Fruit fly (Drosophila melanogaster): Measurements from ENCODE around the gene CG32457.

CG32457 gene

dm6 chr3L:22987342-22987741 lies at the start of gene CG32457:
Gene CG32457 (plus strand): TSS chr3L:22987642.
- no peak for TF ChIP-seq CG17801 (GFP tag; optimal IDR thresholded peaks at IDR 0.05; ENCODE audit: partially characterized antibody)

dm6 chr3L:22940249-22940648 lies 47.2 kb upstream of the CG32457 start:
- no peak for TF ChIP-seq CG17801 (GFP tag; optimal IDR thresholded peaks at IDR 0.05; ENCODE audit: partially characterized antibody)

dm6 chr3L:22943484-22943883 lies 44.0 kb upstream of the CG32457 start:
- no peak for TF ChIP-seq CG17801 (GFP tag; optimal IDR thresholded peaks at IDR 0.05; ENCODE audit: partially characterized antibody)

dm6 chr3L:22944493-22944892 lies 42.9 kb upstream of the CG32457 start:
- no peak for TF ChIP-seq CG17801 (GFP tag; optimal IDR thresholded peaks at IDR 0.05; ENCODE audit: partially characterized antibody)

dm6 chr3L:22945264-22945941 lies 42.0 kb upstream of the CG32457 start, which contains the start of gene Mes2:
Gene Mes2 (plus strand): TSS chr3L:22945657.
- TF ChIP-seq CG17801 (GFP tag; optimal IDR thresholded peaks at IDR 0.05; ENCODE audit: partially characterized antibody), result no peak

- TF ChIP-seq CG17801 (GFP tag; optimal IDR thresholded peaks at IDR 0.05; ENCODE audit: partially characterized antibody), result no peak
Observed at dm6 chr3L:22947993-22948954, 39.2 kb upstream of the CG32457 start.

- TF ChIP-seq CG17801 (GFP tag; optimal IDR thresholded peaks at IDR 0.05; ENCODE audit: partially characterized antibody), result no peak
Observed at dm6 chr3L:22952703-22953102, 34.7 kb upstream of the CG32457 start.

- TF ChIP-seq CG17801 (GFP tag; optimal IDR thresholded peaks at IDR 0.05; ENCODE audit: partially characterized antibody), result no peak
Observed at dm6 chr3L:22955202-22955601, 32.2 kb upstream of the CG32457 start, which contains the start of gene CG32461. Gene CG32461 (minus strand): TSS chr3L:22955302.

dm6 chr3L:22958171-22958570 lies 29.3 kb upstream of the CG32457 start:
- TF ChIP-seq CG17801 (GFP tag; optimal IDR thresholded peaks at IDR 0.05; ENCODE audit: partially characterized antibody), result no peak

- no peak for TF ChIP-seq CG17801 (GFP tag; optimal IDR thresholded peaks at IDR 0.05; ENCODE audit: partially characterized antibody)
Observed at dm6 chr3L:22960322-22960721, 27.1 kb upstream of the CG32457 start.

dm6 chr3L:22982040-22982439 lies 5.4 kb upstream of the CG32457 start:
- TF ChIP-seq CG17801 (GFP tag; optimal IDR thresholded peaks at IDR 0.05; ENCODE audit: partially characterized antibody), result no peak

- TF ChIP-seq CG17801 (GFP tag; optimal IDR thresholded peaks at IDR 0.05; ENCODE audit: partially characterized antibody), result no peak
Observed at dm6 chr3L:22989495-22989894, 2.1 kb downstream of the CG32457 start.

- no peak for TF ChIP-seq CG17801 (GFP tag; optimal IDR thresholded peaks at IDR 0.05; ENCODE audit: partially characterized antibody)
Observed at dm6 chr3L:22998176-22998575, 10.7 kb downstream of the CG32457 start, which contains the start of gene nrm. Gene nrm (plus strand): TSS chr3L:22998372.

- no peak for TF ChIP-seq CG17801 (GFP tag; optimal IDR thresholded peaks at IDR 0.05; ENCODE audit: partially characterized antibody)
Observed at dm6 chr3L:23005210-23005609, 17.8 kb downstream of the CG32457 start.

- no peak for TF ChIP-seq CG17801 (GFP tag; optimal IDR thresholded peaks at IDR 0.05; ENCODE audit: partially characterized antibody)
Observed at dm6 chr3L:23015681-23016080, 28.2 kb downstream of the CG32457 start.

- no peak for TF ChIP-seq CG17801 (GFP tag; optimal IDR thresholded peaks at IDR 0.05; ENCODE audit: partially characterized antibody)
Observed at dm6 chr3L:23021246-23021645, 33.8 kb downstream of the CG32457 start.
